Fruit fly (Drosophila melanogaster): ENCODE data around the gene cDIP.
A peak's percentile ranks its signal among the peaks of the same experiment; 100 is the strongest.

cDIP gene

DNA sequence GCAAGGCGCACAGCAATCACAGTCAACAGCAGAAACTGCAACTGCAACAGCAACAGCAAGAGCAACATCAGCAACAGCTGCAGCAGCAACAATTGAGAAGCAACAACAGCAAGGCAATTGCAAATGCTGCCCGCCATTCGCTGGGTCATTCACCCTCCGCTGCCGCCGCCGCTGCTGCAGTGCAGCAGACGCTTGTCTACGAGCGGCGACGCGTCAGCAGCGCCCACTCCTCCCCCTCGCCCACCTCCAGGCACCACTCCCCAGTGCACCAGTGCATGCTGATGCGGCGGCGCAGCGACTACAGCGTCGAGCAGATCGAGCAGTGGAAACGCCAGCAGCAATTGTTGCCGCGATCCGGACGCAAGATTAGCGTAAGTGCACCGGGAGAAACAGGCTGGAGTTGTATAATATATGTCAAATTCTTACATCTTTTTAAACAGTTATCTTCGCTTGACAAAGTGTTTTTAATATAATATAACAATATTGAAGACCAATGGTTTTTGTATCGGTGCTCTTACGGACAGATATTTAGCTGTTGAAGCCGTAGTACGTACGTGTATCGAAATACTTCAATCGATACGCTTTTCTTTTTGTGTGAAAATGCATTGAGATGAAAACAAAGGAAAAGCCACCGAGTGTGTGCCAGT, 44.9 kb upstream of the cDIP start (continued):
- peak; percentile 47 for TF ChIP-seq CG8319 (GFP tag; optimal IDR thresholded peaks at IDR 0.05)
- peak; percentile 91 for TF ChIP-seq eg (GFP tag; IDR thresholded peaks at IDR 0.05)
- TF ChIP-seq CG9139 (GFP tag; optimal IDR thresholded peaks at IDR 0.05) = no peak
- TF ChIP-seq fd85E (GFP tag; optimal IDR thresholded peaks at IDR 0.05) = no peak
- peak; percentile 64 for TF ChIP-seq CG16779 (tag; optimal IDR thresholded peaks at IDR 0.05)
- peak; percentile 64 for TF ChIP-seq CG34406 (GFP tag; optimal IDR thresholded peaks at IDR 0.05)
- peak; percentile 66 for TF ChIP-seq CG7368 (GFP tag; optimal IDR thresholded peaks at IDR 0.05)
- peak; percentile 67 for TF ChIP-seq Eip75B (GFP tag; optimal IDR thresholded peaks at IDR 0.05)
- TF ChIP-seq CG6854 (GFP tag; optimal IDR thresholded peaks at IDR 0.05) = peak; percentile 10

DNA sequence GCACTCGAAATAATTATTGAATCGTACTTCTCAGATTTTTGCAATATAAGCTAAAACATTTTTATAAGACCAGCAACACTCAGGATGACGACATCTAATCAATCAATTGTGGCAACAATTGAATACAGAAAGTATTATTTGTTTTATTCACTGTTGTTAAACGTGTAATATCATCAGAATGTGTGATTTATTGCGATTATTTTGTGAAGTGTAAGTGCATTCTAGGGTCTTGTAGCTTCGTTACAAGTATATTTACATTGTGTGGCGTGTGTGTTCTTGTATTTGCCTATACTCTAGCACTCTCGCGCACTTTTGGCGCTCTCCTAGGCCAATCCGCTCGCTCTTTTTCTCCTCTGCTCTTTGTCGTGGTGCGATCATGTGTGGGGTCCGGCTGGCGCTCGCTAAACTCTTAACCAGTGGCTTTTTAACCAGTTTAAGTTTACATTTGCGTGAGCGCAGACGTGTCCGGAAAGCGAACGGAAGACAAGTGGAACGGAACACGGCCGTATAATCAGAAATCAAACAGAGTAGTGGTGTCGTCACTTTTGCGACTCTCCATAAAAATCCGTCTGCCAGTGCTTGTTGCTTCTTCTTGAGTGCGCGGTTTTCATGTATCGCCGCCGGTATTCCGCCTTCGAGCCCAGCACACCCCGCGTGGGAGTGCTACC, 43.7 kb upstream of the cDIP start:
- TF ChIP-seq Hr38 (GFP tag; optimal IDR thresholded peaks at IDR 0.05) (peak; percentile 10), CG15336 (GFP tag; IDR thresholded peaks at IDR 0.05) (peak; percentile 95), cyc (GFP tag; optimal IDR thresholded peaks at IDR 0.05) (peak; percentile 80), achi (GFP tag; optimal IDR thresholded peaks at IDR 0.05) (peak; percentile 92), CG11902 (GFP tag; optimal IDR thresholded peaks at IDR 0.05) (peak; percentile 85), dsx (GFP tag; optimal IDR thresholded peaks at IDR 0.05; ENCODE audit: poor library complexity, severe bottlenecking) (peak; percentile 91), Sox102F (GFP tag; optimal IDR thresholded peaks at IDR 0.05) (peak; percentile 79), Lpt (GFP tag; optimal IDR thresholded peaks at IDR 0.05) (peak; percentile 95), salr (GFP tag; optimal IDR thresholded peaks at IDR 0.05) (peak; percentile 84 to 97), CG4318 (GFP tag; optimal IDR thresholded peaks at IDR 0.05) (peak; percentile 94), fd59A (GFP tag; optimal IDR thresholded peaks at IDR 0.05) (peak; percentile 89), CG3919 (GFP tag; optimal IDR thresholded peaks at IDR 0.05) (peak; percentile 93), CG6808 (GFP tag; optimal IDR thresholded peaks at IDR 0.05) (peak; percentile 81), CG31627 (GFP tag; optimal IDR thresholded peaks at IDR 0.05) (peak; percentile 87), Met (GFP tag; optimal IDR thresholded peaks at IDR 0.05) (peak; percentile 88), fkh (GFP tag; optimal IDR thresholded peaks at IDR 0.05) (peak; percentile 90), CG11762 (GFP tag; optimal IDR thresholded peaks at IDR 0.05; ENCODE audit: insufficient read depth) (peak; percentile 95), ss (GFP tag; optimal IDR thresholded peaks at IDR 0.05) (peak; percentile 81 to 85), Hr4 (GFP tag; optimal IDR thresholded peaks at IDR 0.05) (peak; percentile 97), Smox (GFP tag; optimal IDR thresholded peaks at IDR 0.05) (peak; percentile 85), topi (GFP tag; optimal IDR thresholded peaks at IDR 0.05) (peak; percentile 87), CG8319 (GFP tag; optimal IDR thresholded peaks at IDR 0.05) (peak; percentile 84), Sox15 (GFP tag; optimal IDR thresholded peaks at IDR 0.05) (peak; percentile 86), Eip75B (GFP tag; optimal IDR thresholded peaks at IDR 0.05) (peak; percentile 97), Eip78C (GFP tag) (peak; percentile 99), Ets21C (GFP tag; optimal IDR thresholded peaks at IDR 0.05) (peak; percentile 70), CG8632 (GFP tag; optimal IDR thresholded peaks at IDR 0.05) (peak; percentile 86), Ets96B (tag; optimal IDR thresholded peaks at IDR 0.05) (peak; percentile 93), OdsH (GFP tag; optimal IDR thresholded peaks at IDR 0.05) (peak; percentile 95), CG7368 (GFP tag; optimal IDR thresholded peaks at IDR 0.05) (peak; percentile 84), dac (GFP tag; optimal IDR thresholded peaks at IDR 0.05) (peak; percentile 91), spab (GFP tag; optimal IDR thresholded peaks at IDR 0.05) (peak; percentile 88), net (GFP tag; optimal IDR thresholded peaks at IDR 0.05) (peak; percentile 93), esn (GFP tag; optimal IDR thresholded peaks at IDR 0.05) (peak; percentile 91), vri (GFP tag; optimal IDR thresholded peaks at IDR 0.05) (peak; percentile 55), CG1621 (tag; optimal IDR thresholded peaks at IDR 0.05) (peak; percentile 84), CG11294 (GFP tag; IDR thresholded peaks at IDR 0.05) (peak; percentile 88), CG10669 (GFP tag; optimal IDR thresholded peaks at IDR 0.05) (peak; percentile 90), eg (GFP tag; IDR thresholded peaks at IDR 0.05) (peak; percentile 91), CG6276 (GFP tag; optimal IDR thresholded peaks at IDR 0.05) (peak; percentile 93), CG32006 (GFP tag; optimal IDR thresholded peaks at IDR 0.05) (peak; percentile 98), fd85E (GFP tag; optimal IDR thresholded peaks at IDR 0.05) (peak; percentile 77), Hr39 (GFP tag; optimal IDR thresholded peaks at IDR 0.05) (peak; percentile 90)
